Worm (Caenorhabditis elegans) whole organism, dauer: ENCODE data around the gene str-68.
"Not testable (repeated sequence)": the region's sequence is repeated elsewhere in the genome, so short reads cannot be mapped to it uniquely, and the experiment has no call there.

Experiments used
- unc-62 ChIP-seq: sonication (generic microtip); optimal IDR thresholded peaks from 2 replicates; lab custom pipeline; 2017; ENCODE audit warnings: missing biosample characterization, missing genetic modification reagents, missing genetic modification characterization

str-68 gene

DNA sequence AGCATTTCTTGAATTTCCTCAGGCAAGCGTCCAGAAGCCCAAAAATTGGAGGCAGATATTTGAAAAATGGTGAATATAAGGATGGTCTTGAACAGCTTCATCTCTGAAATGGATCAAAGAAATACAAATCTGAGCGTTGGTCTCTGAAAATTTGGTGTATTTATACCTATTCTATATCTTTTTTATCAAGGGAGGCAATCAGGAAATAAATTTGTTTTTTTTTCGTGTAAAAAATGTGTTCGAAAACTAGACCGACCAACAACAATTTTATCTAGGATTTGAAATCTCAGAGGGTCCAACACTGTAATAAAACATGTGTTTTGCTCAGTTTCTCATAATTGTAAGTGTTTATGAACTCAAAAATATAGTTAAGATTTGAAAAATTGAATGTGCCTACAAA is 14.4 kb upstream of the str-68 start, which contains the start of gene srt-56:
srt-56 (minus strand) TSS at position 101 of the 400 bp plus-strand sequence.
- no peak for TF ChIP-seq unc-62

DNA sequence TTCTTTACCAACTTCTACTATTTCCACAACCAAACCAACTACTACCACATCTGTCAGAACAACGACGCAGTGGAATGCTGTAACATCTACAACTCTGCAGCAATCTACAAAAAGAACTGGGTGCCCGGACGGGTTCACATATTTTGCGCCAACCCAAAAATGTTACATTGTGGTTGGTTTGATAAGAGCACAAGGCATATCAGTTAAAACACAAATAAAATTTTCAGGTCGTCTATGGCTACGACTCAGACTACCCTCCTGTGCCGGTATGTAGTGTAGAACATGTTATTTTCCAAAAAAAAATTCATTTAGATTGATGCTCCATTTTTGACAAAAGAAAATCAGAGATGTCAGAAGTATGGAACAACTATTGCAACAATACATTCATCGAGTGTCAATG is 11.8 kb upstream of the str-68 start:
- no peak for TF ChIP-seq unc-62

- TF ChIP-seq unc-62: no peak
Measured at ce11 chrV:3118167-3118566, 10.8 kb upstream of the str-68 start, which contains the start of gene clec-210. Gene clec-210, plus strand, starts transcription at chrV:3118377.

DNA sequence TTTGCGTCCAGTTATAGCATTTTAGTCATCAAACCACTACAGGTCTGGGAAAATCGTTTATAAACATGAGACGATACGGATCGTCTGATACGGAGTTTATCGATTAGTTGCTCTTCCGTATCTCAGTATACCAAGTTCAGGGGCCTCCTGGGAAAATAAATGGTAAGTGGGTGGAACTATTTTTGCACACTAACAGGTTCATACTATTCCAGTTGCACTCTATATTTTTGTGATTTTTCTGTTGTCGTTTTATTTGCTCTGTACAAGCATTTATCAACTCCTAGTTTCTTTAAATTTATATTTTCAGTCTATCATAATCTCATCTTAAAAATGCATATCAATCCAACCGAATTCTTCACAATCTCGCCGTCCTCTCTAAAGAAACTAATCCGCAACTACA is 7.6 kb upstream of the str-68 start, which contains the start of gene Y73C8C.3:
Y73C8C.3 (plus strand) TSS at position 301 of the 400 bp plus-strand sequence.
- no peak for TF ChIP-seq unc-62

ce11 chrV:3113751-3114150 is 6.4 kb upstream of the str-68 start, which contains the start of gene Y73C8C.8:
Gene Y73C8C.8, minus strand, starts transcription at chrV:3113851.
- TF ChIP-seq unc-62: no peak

- TF ChIP-seq unc-62: no peak
Measured at ce11 chrV:3112198-3112597, 4.8 kb upstream of the str-68 start.

ce11 chrV:3106785-3107184 is 565 bp downstream of the str-68 start:
- no peak for TF ChIP-seq unc-62

DNA sequence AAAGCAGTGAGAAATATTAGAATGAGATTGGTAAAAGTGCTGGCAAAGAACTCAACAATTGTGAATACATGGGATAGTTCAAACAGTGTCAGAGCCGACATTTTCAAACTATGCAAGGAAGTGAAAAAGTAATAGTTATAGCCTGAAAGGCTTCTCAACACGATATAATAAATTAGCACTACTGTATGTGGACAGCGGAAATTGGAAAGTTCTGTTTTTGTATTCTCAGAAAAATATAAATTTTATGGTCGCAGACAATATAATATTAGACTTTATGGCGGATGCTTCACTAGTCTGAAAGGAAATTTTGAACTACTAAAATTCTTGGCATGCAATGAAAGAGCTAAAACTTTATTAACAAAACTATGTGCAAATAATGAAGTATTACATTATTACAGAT is 1.5 kb downstream of the str-68 start, which contains the start of gene str-69:
str-69 (minus strand) TSS at position 101 of the 400 bp plus-strand sequence.
- no peak for TF ChIP-seq unc-62

DNA sequence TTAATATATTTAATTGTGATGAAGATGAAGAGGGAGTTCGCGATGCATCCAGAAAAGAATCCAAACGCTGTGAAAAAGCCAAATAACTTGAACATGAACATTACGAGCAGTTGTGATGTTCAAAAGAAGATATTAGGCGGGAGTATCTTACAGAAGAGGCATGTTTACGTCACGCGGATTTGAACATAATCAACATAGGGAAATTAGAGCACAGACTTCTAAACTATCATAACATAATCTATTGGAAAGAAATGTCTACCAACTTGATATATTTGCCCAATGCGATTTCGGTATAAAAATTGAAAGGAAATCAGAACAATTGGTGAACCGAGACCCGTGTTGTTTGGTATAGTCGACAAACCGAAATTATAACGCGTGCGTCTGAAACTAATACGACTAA is 3.2 kb downstream of the str-68 start, which contains the start of gene str-66:
str-66 (minus strand) TSS at position 101 of the 400 bp plus-strand sequence.
- no peak for TF ChIP-seq unc-62

DNA sequence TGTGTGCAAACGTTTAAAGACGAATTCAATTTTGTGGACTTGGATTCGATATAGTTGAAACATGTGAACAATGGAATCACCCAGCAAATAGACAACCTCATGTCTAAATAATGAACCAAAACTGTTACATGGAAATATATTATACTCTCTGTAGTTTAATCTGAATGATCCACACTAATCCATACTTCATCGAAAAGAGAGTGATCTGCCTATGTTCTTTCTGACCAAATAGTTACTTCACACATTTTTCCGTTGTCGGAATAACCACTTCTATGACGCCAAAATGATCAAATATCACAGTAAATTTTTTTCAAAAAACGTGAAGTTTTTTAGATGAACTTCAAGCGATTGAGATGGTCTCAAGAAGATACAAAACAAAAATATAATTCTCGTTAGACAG is 5.3 kb downstream of the str-68 start, which contains the start of gene Y73C8C.4:
Y73C8C.4 (minus strand) TSS at position 101 of the 400 bp plus-strand sequence.
- not testable (repeated sequence) for TF ChIP-seq unc-62

- TF ChIP-seq unc-62: no peak
Measured at ce11 chrV:3100527-3100926, 6.8 kb downstream of the str-68 start.

DNA sequence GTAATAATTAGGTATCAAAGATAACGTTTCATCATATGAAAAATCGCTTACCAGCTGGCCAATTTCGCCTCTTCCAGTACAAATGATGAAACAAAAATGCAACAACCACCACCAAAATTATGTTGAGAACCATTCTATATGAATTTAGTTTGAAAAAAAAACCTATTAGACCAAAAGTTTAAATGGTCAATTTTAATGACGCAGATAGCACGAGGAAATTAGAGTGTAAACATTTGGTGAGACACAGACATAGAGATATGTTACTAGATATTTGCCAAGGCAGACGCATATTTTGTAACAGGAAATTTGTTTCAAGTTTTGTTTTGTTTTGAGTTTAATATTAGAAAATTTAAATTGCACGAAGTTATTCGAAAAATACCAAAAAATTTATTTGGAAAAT is 13.0 kb downstream of the str-68 start, which contains the start of gene cyp-33C9:
cyp-33C9 (minus strand) TSS at position 211 of the 400 bp plus-strand sequence.
- TF ChIP-seq unc-62: no peak

- TF ChIP-seq unc-62: no peak
Measured at ce11 chrV:3088768-3089167, 18.6 kb downstream of the str-68 start, which contains the start of gene acs-21. Gene acs-21, plus strand, starts transcription at chrV:3089068.

- TF ChIP-seq unc-62: no peak
Measured at ce11 chrV:3086260-3086659, 21.1 kb downstream of the str-68 start, which contains the start of gene srt-8. Gene srt-8, plus strand, starts transcription at chrV:3086560.

ce11 chrV:3081471-3081870 is 25.9 kb downstream of the str-68 start, which contains the start of gene srt-7:
Gene srt-7, plus strand, starts transcription at chrV:3081771.
- TF ChIP-seq unc-62: no peak

DNA sequence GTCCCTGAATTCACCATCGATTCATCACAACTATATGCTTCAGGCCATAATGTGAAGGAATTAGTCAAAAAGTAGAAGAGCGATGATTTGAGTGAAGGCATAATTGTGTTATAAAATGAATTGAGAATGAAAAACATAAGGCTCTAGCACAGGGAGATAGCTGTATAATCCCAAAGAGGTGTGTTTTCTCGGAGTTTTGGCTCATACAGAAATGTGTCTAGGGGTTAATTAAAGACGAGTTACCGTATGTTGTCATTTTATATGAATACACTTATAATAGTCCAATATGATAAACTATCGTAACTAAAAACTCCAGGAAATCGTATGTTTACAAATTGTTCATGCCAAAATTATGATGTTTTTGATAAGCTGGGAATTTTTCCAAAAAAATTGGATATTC is 26.6 kb downstream of the str-68 start, which contains the start of gene srt-5:
srt-5 (minus strand) TSS at position 101 of the 400 bp plus-strand sequence.
- TF ChIP-seq unc-62: no peak

- TF ChIP-seq unc-62: no peak
Measured at ce11 chrV:3071548-3071947, 35.8 kb downstream of the str-68 start, which contains the start of gene C50H11.13. Gene C50H11.13, minus strand, starts transcription at chrV:3071648.

DNA sequence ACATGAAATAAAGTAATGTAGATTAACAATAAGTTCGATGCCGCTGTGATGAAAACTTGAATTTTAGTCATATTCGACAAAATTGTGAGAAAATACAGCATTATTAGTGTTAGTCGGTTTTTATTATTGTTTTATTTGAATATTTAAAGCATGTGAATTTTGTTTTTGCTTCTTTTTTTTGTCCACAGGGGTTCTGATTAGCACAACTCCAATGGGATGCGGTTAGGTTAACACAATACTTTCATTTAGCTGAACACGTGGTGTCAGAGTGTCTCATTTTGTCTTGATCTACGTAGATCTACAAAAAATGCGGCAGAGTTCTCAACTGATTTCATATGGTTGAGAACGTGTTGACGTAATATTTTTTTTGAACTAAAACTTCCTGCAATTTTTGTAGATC is 38.2 kb downstream of the str-68 start, which contains the start of gene str-40:
str-40 (minus strand) TSS at position 101 of the 400 bp plus-strand sequence.
- no peak for TF ChIP-seq unc-62
